Worm (Caenorhabditis elegans): ENCODE measurements around the gene clh-3.

DNA sequence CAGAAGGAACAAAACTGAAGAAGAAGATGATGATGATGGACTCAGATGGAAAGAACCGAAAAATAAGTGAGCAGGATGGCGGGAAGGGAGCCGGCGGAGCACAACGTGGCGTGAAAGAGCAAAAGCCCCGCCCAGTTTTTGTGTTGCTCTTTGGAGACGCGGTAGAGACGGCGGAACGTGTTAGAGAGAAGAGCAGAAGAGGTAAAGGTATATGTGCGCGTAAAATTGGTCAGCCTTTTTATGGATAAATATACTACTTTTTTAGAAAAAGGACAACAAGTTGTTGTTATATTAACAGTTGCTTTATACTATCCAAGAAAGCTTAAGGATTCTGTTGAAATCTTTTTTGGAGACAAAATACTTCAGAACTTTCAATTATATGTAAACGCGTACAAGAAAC is 8.7 kb downstream of the clh-3 start, which contains the start of gene E04F6.10:
- TF ChIP-seq snpc-4 (tag; optimal IDR thresholded peaks at IDR 0.05) (no peak), ama-1 (optimal IDR thresholded peaks at IDR 0.05) (no peak), nhr-28 (tag; optimal IDR thresholded peaks at IDR 0.05) (no peak), R02D3.7 (tag; optimal IDR thresholded peaks at IDR 0.05) (no peak)

Measured in whole organism, L3 larva.